Fruit fly (Drosophila melanogaster) whole organism, adult: ENCODE data around the gene CG10804.
A peak's percentile ranks its signal among the peaks of the same experiment; 100 is the strongest.

ENCODE experiments used
- CG14711 ChIP-seq: fragments of 200-800 bp; sonication (Bioruptor generic); optimal IDR thresholded peaks from 2 replicates; lab custom pipeline; 2018; ENCODE audit warnings: missing biosample characterization, mild to moderate bottlenecking, missing genetic modification characterization, moderate library complexity
- CG7101 ChIP-seq: fragments of 200-800 bp; sonication (Bioruptor generic); optimal IDR thresholded peaks from 2 replicates; lab custom pipeline; 2018; ENCODE audit warnings: missing biosample characterization, mild to moderate bottlenecking, missing genetic modification characterization, moderate library complexity
- Clk ChIP-seq: fragments of 200-800 bp; sonication (Bioruptor generic); optimal IDR thresholded peaks from 2 replicates; lab custom pipeline; 2017; ENCODE audit warnings: missing biosample characterization, missing genetic modification characterization
- bab1 ChIP-seq: fragments of 200-800 bp; sonication (Bioruptor generic); optimal IDR thresholded peaks from 3 replicates; lab custom pipeline; 2019; ENCODE audit warnings: missing biosample characterization, mild to moderate bottlenecking, missing genetic modification characterization, moderate library complexity
- cnc ChIP-seq, 2 experiments: fragments of >200 bp; optimal IDR thresholded peaks; 2 replicates each; lab custom pipeline; 2017
- kay ChIP-seq: fragments of 200-800 bp; sonication (Bioruptor generic); peaks from one replicate; lab custom pipeline; 2016; ENCODE audit warnings: missing biosample characterization, missing genetic modification characterization, borderline replicate concordance
- tj ChIP-seq: fragments of 200-800 bp; sonication (Bioruptor generic); optimal IDR thresholded peaks from 3 replicates; lab custom pipeline; 2017; ENCODE audit warnings: missing biosample characterization, mild to moderate bottlenecking, missing genetic modification characterization, moderate library complexity

- TF ChIP-seq CG14711 (peak; percentile 78), bab1 (GFP tag; lab: Kevin White, UChicago) (no peak), tj (GFP tag; lab: Kevin White, UChicago) (peak; percentile 22), Clk (no peak), cnc (optimal IDR thresholded peaks at IDR 0.05; lab: Kevin White, UChicago) (no peak), CG7101 (tag; lab: Kevin White, UChicago) (peak; percentile 63), kay (GFP tag; lab: Kevin White, UChicago) (no peak)
These were observed 37.3 kb downstream of the CG10804 start for dm6 chrX:3444800-3445199.
